Worm (Caenorhabditis elegans): ENCODE data around the gene ifg-1.

DNA sequence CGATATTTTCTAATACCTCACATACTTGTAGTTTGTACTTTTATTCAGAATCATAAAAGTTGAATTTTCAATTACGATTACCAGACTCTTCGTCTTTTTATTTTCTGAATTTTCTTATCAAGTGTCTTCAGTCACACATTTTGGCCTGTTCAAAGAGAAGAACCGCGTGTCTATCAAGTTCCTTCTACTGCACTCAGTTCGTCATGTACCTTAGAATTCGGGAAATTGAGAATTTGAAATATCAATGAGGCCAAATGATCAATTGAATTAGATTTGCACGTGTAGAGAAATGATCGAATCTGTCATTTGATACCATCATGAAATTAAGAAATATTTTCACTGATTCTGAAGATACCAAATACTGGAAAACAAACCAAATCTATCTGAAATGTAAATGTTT is 46.5 kb downstream of the ifg-1 start:
- no peak for TF ChIP-seq lin-39 (tag; optimal IDR thresholded peaks at IDR 0.05)
- TF ChIP-seq egl-27 (tag; optimal IDR thresholded peaks at IDR 0.05), result no peak
- TF ChIP-seq spr-1 (tag; optimal IDR thresholded peaks at IDR 0.05), result no peak
- no peak for TF ChIP-seq nhr-11 (tag; optimal IDR thresholded peaks at IDR 0.05)
- TF ChIP-seq R02D3.7 (tag; optimal IDR thresholded peaks at IDR 0.05), result no peak
- no peak for TF ChIP-seq daf-12 (tag; optimal IDR thresholded peaks at IDR 0.05)
- no peak for TF ChIP-seq zag-1 (tag; optimal IDR thresholded peaks at IDR 0.05)
- TF ChIP-seq jun-1 (tag; optimal IDR thresholded peaks at IDR 0.05), result no peak
- TF ChIP-seq egl-43 (GFP tag; IDR thresholded peaks at IDR 0.05), result no peak
- TF ChIP-seq pqm-1 (tag; optimal IDR thresholded peaks at IDR 0.05), result no peak
